Worm (Caenorhabditis elegans) whole organism, early embryonic: ENCODE measurements around the gene col-85.

Experiments
- B0310.2 ChIP-seq: sonication (generic microtip); optimal IDR thresholded peaks from 2 replicates; lab custom pipeline; 2016; ENCODE audit warnings: mild to moderate bottlenecking, missing genetic modification characterization, missing compliant biosample characterization
- F13C5.2 ChIP-seq: sonication (generic microtip); optimal IDR thresholded peaks from 2 replicates; lab custom pipeline; 2017; ENCODE audit warnings: mild to moderate bottlenecking, missing genetic modification characterization, inconsistent platforms, missing compliant biosample characterization
- aly-1 ChIP-seq: sonication (generic microtip); optimal IDR thresholded peaks from 2 replicates; lab custom pipeline; 2016; ENCODE audit warnings: missing genetic modification characterization, missing compliant biosample characterization
- ama-1 ChIP-seq: fragments of 150-350 bp; optimal IDR thresholded peaks from 2 replicates; lab custom pipeline; 2014
- ceh-13 ChIP-seq: fragments of 200-800 bp; sonication (Bioruptor generic); optimal IDR thresholded peaks from 2 replicates; lab custom pipeline; 2018; ENCODE audit warnings: mild to moderate bottlenecking, missing genetic modification characterization, missing compliant biosample characterization
- ceh-36 ChIP-seq: sonication (generic microtip); optimal IDR thresholded peaks from 2 replicates; lab custom pipeline; 2016; ENCODE audit warnings: missing genetic modification characterization, inconsistent platforms, missing compliant biosample characterization
- ets-7 ChIP-seq: sonication (generic microtip); optimal IDR thresholded peaks from 2 replicates; lab custom pipeline; 2016; ENCODE audit warnings: missing genotype, missing genetic modification characterization, missing compliant biosample characterization
- flt-1 ChIP-seq: fragments of 200-800 bp; sonication (Bioruptor generic); IDR thresholded peaks from 2 replicates; pipeline ENCODE4 v1.3.6; 2022; ENCODE audit warnings: missing genetic modification characterization, missing compliant biosample characterization
- hmbx-1 ChIP-seq: sonication (generic microtip); optimal IDR thresholded peaks from 2 replicates; lab custom pipeline; 2016; ENCODE audit warnings: mild to moderate bottlenecking, missing genetic modification characterization, missing compliant biosample characterization
- hmg-4 ChIP-seq: fragments of 200-800 bp; sonication (Bioruptor generic); optimal IDR thresholded peaks from 2 replicates; lab custom pipeline; 2018; ENCODE audit warnings: mild to moderate bottlenecking, missing genetic modification characterization, missing compliant biosample characterization
- hnd-1 ChIP-seq: sonication (generic microtip); optimal IDR thresholded peaks from 2 replicates; lab custom pipeline; 2016; ENCODE audit warnings: missing genetic modification characterization, missing compliant biosample characterization
- pes-1 ChIP-seq: fragments of 200-800 bp; sonication (Bioruptor generic); IDR thresholded peaks from 2 replicates; pipeline ENCODE4 v1.3.6; 2022; ENCODE audit warnings: missing genetic modification reagents, missing genetic modification characterization, missing compliant biosample characterization
- scrt-1 ChIP-seq: fragments of 200-800 bp; sonication (Bioruptor generic); IDR thresholded peaks from 2 replicates; pipeline ENCODE4 v1.3.6; 2022; ENCODE audit warnings: missing genetic modification characterization, missing compliant biosample characterization
- sea-1 ChIP-seq: fragments of 200-800 bp; sonication (Bioruptor generic); conservative IDR thresholded peaks from 2 replicates; pipeline ENCODE4 v1.3.6; 2022; ENCODE audit warnings: missing genetic modification characterization, missing compliant biosample characterization
- tbx-11 ChIP-seq: fragments of 200-800 bp; sonication (Bioruptor generic); IDR thresholded peaks from 2 replicates; pipeline ENCODE4 v1.3.6; 2022; ENCODE audit warnings: missing genetic modification characterization, missing compliant biosample characterization
- tbx-37 ChIP-seq: fragments of 200-800 bp; sonication (Bioruptor generic); conservative IDR thresholded peaks from 2 replicates; pipeline ENCODE4 v1.3.6; 2022; ENCODE audit warnings: missing genetic modification reagents, missing genetic modification characterization, missing compliant biosample characterization
- tra-4 ChIP-seq: sonication (generic microtip); optimal IDR thresholded peaks from 2 replicates; lab custom pipeline; 2017; ENCODE audit warnings: missing genetic modification characterization, missing compliant biosample characterization

col-85 gene

DNA sequence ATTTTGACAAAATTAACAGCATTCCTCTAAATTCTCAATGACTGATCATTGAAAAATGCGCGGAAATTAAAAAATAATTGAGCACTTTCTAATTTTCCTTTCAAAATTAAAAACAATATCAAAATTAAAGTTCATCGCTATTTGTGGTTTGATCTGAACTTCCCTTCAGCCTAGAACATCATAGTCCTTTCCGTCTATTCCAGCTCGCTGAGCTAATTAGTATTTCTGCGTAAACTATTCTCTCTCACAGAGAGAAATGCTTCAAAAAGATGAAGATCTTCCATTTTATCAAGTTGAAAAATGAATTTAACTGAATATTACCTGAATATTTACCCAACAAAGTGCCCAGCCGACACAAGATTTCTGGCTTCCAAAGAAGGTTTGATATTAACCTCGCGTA, 12.1 kb upstream of the col-85 start, which contains the start of gene srh-68:
Gene srh-68 (plus strand): TSS at position 301 of the 400 bp plus-strand sequence.
- TF ChIP-seq tbx-11 (GFP tag; lab: Robert Waterston, UW): no peak
- no peak for TF ChIP-seq tra-4 (tag; lab: Kevin White, UChicago)
- TF ChIP-seq hmg-4 (GFP tag; lab: Kevin White, UChicago): no peak
- TF ChIP-seq tbx-37 (GFP tag; lab: Robert Waterston, UW): no peak
- TF ChIP-seq hmbx-1 (tag; lab: Kevin White, UChicago): no peak
- no peak for TF ChIP-seq B0310.2 (tag; lab: Kevin White, UChicago)
- no peak for TF ChIP-seq F13C5.2 (tag; lab: Kevin White, UChicago)
- TF ChIP-seq ets-7 (tag; lab: Kevin White, UChicago): no peak
- TF ChIP-seq ceh-13: no peak
- TF ChIP-seq pes-1: no peak
- no peak for TF ChIP-seq scrt-1 (GFP tag; lab: Robert Waterston, UW)
- TF ChIP-seq sea-1 (GFP tag; lab: Robert Waterston, UW): no peak
- TF ChIP-seq ceh-36 (tag; lab: Kevin White, UChicago): no peak
- no peak for TF ChIP-seq ama-1 (lab: Kevin White, UChicago)
- no peak for TF ChIP-seq hnd-1 (tag; lab: Kevin White, UChicago)

DNA sequence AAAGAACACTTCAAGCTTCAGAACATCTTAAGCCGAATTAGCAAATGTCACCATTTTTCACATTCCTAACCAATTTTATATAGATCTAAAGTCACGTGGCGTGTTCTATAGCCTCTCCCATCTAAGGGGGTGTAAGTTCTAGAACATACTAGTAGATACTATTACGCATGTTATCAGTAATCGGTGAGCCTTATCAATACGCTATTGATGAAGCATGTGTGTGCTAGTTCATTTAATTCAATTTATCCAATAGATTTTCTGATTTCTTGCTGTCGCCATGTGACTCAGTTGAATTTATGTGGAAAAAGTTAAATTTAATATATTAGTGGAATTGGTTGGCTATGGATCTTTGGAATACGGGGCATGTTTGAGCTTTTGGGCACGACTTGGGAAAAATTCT, 11.6 kb upstream of the col-85 start:
- TF ChIP-seq hnd-1 (tag; lab: Kevin White, UChicago) (no peak), tra-4 (tag; lab: Kevin White, UChicago) (no peak), ceh-36 (tag; lab: Kevin White, UChicago) (no peak), pes-1 (no peak), B0310.2 (tag; lab: Kevin White, UChicago) (no peak), F13C5.2 (tag; lab: Kevin White, UChicago) (no peak)

DNA sequence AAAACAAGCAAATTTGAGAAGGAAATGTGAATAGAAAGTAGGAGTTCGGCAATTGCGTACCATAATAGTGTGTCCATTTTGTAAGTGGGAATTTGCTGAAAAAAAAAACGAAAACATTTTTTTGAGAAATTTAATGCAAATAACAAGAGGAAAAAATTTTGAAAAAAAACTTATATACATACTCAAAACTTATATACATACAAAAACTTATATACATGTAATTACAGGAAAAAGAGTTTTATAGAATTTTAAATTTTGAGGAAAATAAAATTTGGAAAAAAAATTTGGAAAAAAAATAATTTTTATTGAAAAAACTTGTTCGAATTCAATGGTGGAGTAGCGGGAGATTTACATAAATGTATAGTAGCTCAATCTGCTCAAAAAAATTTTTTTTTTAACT, 7.9 kb upstream of the col-85 start, which contains the start of gene ador-1:
Gene ador-1 (minus strand): TSS at position 101 of the 400 bp plus-strand sequence.
- no peak for TF ChIP-seq tra-4 (tag; lab: Kevin White, UChicago)
- TF ChIP-seq tbx-37 (GFP tag; lab: Robert Waterston, UW): no peak
- TF ChIP-seq F13C5.2 (tag; lab: Kevin White, UChicago): no peak
- TF ChIP-seq ceh-13: no peak
- TF ChIP-seq pes-1: no peak
- no peak for TF ChIP-seq B0310.2 (tag; lab: Kevin White, UChicago)
- TF ChIP-seq flt-1 (GFP tag; lab: Robert Waterston, UW): no peak
- no peak for TF ChIP-seq hmg-4 (GFP tag; lab: Kevin White, UChicago)
- no peak for TF ChIP-seq sea-1 (GFP tag; lab: Robert Waterston, UW)
- TF ChIP-seq scrt-1 (GFP tag; lab: Robert Waterston, UW): no peak
- no peak for TF ChIP-seq hnd-1 (tag; lab: Kevin White, UChicago)
- no peak for TF ChIP-seq ceh-36 (tag; lab: Kevin White, UChicago)
- no peak for TF ChIP-seq hmbx-1 (tag; lab: Kevin White, UChicago)

DNA sequence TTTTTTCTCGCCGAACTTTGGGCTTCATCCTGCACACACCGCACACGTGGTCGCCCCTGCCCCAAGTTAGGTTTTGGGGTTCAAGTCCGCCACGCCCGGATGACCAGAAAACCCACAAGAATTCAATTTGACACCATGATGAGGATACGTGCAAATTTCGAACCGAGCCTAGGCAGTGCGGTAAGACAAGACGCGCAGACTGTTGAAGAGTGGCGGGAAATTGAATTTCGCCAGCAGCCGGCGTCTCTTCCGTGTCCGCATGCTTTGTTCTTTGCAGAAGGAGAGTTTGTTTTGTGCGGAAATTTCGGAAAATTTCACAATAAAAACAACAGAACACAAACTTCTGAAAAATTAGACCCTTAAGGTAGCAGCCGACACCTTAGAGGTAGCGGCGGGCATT, 5.1 kb upstream of the col-85 start:
- TF ChIP-seq F13C5.2 (tag; lab: Kevin White, UChicago): no peak
- no peak for TF ChIP-seq aly-1
- no peak for TF ChIP-seq ama-1 (lab: Kevin White, UChicago)
- no peak for TF ChIP-seq B0310.2 (tag; lab: Kevin White, UChicago)
- TF ChIP-seq ets-7 (tag; lab: Kevin White, UChicago): no peak
- TF ChIP-seq tra-4 (tag; lab: Kevin White, UChicago): no peak
- no peak for TF ChIP-seq flt-1 (GFP tag; lab: Robert Waterston, UW)
- TF ChIP-seq tbx-37 (GFP tag; lab: Robert Waterston, UW): no peak
- TF ChIP-seq scrt-1 (GFP tag; lab: Robert Waterston, UW): no peak
- no peak for TF ChIP-seq sea-1 (GFP tag; lab: Robert Waterston, UW)
- TF ChIP-seq ceh-36 (tag; lab: Kevin White, UChicago): no peak
- TF ChIP-seq tbx-11 (GFP tag; lab: Robert Waterston, UW): no peak
- no peak for TF ChIP-seq hmbx-1 (tag; lab: Kevin White, UChicago)

DNA sequence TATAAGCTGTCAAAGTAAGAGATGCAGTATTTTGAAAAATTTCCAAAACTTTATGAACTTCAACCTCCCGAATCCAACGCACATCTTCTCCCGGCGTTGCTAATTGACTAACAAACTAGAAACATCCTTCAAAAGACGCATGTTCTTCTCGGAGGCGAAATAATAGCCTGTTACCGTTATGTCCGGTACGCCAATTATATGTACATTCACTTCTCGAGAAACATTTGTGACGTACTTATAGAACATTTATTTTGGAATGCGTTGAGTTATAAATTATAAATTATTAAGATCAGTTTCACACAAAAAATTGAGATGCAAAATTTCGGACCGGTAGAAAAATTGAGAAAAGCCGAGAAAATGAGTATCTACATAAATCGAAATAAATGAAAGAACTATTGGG, 2.1 kb upstream of the col-85 start, which contains the start of gene T21B4.3:
Gene T21B4.3 (minus strand): TSS at position 101 of the 400 bp plus-strand sequence.
- TF ChIP-seq ets-7 (tag; lab: Kevin White, UChicago): no peak
- TF ChIP-seq ama-1 (lab: Kevin White, UChicago): no peak
- no peak for TF ChIP-seq tra-4 (tag; lab: Kevin White, UChicago)
- no peak for TF ChIP-seq tbx-37 (GFP tag; lab: Robert Waterston, UW)
- TF ChIP-seq B0310.2 (tag; lab: Kevin White, UChicago): no peak
- no peak for TF ChIP-seq pes-1
- TF ChIP-seq ceh-36 (tag; lab: Kevin White, UChicago): no peak
- TF ChIP-seq tbx-11 (GFP tag; lab: Robert Waterston, UW): no peak
- no peak for TF ChIP-seq hmg-4 (GFP tag; lab: Kevin White, UChicago)
- no peak for TF ChIP-seq aly-1
- no peak for TF ChIP-seq flt-1 (GFP tag; lab: Robert Waterston, UW)
- TF ChIP-seq sea-1 (GFP tag; lab: Robert Waterston, UW): no peak

DNA sequence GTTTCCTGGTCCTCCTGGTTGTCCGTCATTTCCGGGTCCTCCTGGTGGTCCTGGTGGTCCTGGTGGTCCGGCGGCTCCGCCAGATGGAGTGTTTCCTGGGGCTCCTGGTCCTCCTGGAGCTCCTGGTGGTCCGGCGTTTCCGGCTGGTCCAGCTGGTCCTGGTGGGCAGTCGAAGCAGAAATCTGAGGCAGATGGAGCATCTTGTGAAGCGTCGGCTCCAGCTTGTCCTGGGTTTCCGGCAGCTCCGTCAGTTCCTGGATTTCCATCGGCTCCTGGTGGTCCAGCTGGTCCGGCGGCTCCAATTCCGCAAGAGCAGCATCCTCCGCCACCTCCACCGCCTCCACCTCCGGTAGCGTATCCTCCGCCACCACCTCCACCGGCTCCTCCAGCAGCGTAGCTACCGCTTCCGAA, 823 bp downstream of the col-85 start:
- no peak for TF ChIP-seq ceh-13
- no peak for TF ChIP-seq tra-4 (tag; lab: Kevin White, UChicago)
- no peak for TF ChIP-seq hmg-4 (GFP tag; lab: Kevin White, UChicago)
- no peak for TF ChIP-seq flt-1 (GFP tag; lab: Robert Waterston, UW)
- TF ChIP-seq tbx-37 (GFP tag; lab: Robert Waterston, UW): no peak
- no peak for TF ChIP-seq scrt-1 (GFP tag; lab: Robert Waterston, UW)
- TF ChIP-seq ets-7 (tag; lab: Kevin White, UChicago): no peak
- TF ChIP-seq pes-1: no peak
- TF ChIP-seq B0310.2 (tag; lab: Kevin White, UChicago): no peak
- TF ChIP-seq ama-1 (lab: Kevin White, UChicago): no peak
- TF ChIP-seq tbx-11 (GFP tag; lab: Robert Waterston, UW): no peak
- TF ChIP-seq sea-1 (GFP tag; lab: Robert Waterston, UW): no peak
- no peak for TF ChIP-seq F13C5.2 (tag; lab: Kevin White, UChicago)
- TF ChIP-seq aly-1: no peak
- no peak for TF ChIP-seq ceh-36 (tag; lab: Kevin White, UChicago)
- no peak for TF ChIP-seq hnd-1 (tag; lab: Kevin White, UChicago)

DNA sequence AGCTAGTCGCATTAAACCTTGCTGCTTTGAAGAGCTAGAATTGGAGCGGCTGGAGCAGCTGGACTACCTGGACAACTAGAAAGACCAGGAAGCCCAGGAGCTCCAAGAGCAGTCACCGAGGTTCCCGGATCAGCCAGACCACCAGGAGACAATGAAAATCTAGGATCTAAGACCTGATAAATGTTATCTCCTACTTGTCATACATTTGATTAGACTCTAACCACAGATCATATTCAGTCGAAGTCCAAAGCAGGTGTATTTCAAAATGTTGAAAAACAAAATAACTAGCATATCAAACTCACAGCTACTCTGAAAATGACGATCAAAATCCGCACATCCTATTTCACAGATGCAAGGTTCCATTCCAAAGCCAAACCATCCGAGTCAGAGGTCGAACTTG, 3.0 kb downstream of the col-85 start, which contains the start of gene srz-6:
Gene srz-6 (plus strand): TSS at position 301 of the 400 bp plus-strand sequence.
- TF ChIP-seq ama-1 (lab: Kevin White, UChicago) (no peak), B0310.2 (tag; lab: Kevin White, UChicago) (no peak), F13C5.2 (tag; lab: Kevin White, UChicago) (no peak), ceh-36 (tag; lab: Kevin White, UChicago) (no peak), hmg-4 (GFP tag; lab: Kevin White, UChicago) (no peak), hmbx-1 (tag; lab: Kevin White, UChicago) (no peak), hnd-1 (tag; lab: Kevin White, UChicago) (no peak)
